Worm (Caenorhabditis elegans) whole organism, L4/young adult: Measurements from ENCODE around the gene pigb-1.

ENCODE experiments used
- W03F9.2 ChIP-seq: fragments of 150-350 bp; optimal IDR thresholded peaks from 2 replicates; lab custom pipeline; 2014; ENCODE audit warnings: missing biosample characterization, missing genetic modification characterization
- dao-5 ChIP-seq: sonication (generic microtip); optimal IDR thresholded peaks from 2 replicates; lab custom pipeline; 2016; ENCODE audit warnings: missing genotype, missing genetic modification characterization, moderate library complexity, missing compliant biosample characterization
- him-1 ChIP-seq: sonication (generic microtip); optimal IDR thresholded peaks from 2 replicates; lab custom pipeline; 2016; ENCODE audit warnings: missing genotype, missing genetic modification reagents, missing genetic modification characterization, missing compliant biosample characterization

Gene pigb-1

DNA sequence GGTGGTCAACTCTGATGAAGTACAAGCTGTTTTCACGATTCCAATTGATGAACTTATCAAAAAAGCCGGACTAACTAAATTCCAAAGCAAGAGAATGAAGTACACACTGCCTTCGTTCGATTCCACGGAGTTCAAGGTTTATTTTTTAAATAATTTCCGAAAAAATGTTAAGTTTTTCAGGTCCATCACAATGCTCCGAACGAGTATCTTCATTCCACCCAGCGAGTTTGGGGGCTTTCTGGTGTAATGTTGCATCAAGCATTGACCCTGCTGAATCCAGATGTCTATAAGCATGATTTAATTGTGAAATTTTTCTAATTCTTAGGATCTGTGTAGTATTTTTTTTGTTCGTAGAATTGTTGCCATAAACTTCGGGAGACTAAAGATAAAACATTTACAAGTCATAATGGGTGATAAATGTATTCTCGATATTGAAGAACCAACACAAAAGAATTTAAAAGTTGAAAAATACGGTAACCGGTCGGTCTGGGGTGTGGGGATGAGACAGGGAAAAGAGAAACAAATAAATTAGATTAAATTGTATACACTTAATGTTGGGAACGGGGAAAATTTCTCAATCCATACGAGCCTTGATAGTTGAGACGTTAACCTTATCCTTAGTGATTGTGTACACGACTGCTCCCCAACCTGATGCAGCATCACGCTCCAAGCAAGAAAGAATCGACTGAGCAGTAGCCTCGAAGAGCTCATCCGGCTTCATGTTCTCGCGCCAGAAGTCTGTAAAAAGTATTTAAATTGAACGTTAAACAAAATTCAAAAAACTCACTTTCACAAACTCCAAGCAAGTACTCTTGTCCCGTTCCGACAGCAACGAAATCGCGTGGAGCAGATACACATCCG, 38.5 kb downstream of the pigb-1 start:
- no peak for TF ChIP-seq him-1
- no peak for TF ChIP-seq W03F9.2
- no peak for TF ChIP-seq dao-5 (tag; lab: Kevin White, UChicago)

DNA sequence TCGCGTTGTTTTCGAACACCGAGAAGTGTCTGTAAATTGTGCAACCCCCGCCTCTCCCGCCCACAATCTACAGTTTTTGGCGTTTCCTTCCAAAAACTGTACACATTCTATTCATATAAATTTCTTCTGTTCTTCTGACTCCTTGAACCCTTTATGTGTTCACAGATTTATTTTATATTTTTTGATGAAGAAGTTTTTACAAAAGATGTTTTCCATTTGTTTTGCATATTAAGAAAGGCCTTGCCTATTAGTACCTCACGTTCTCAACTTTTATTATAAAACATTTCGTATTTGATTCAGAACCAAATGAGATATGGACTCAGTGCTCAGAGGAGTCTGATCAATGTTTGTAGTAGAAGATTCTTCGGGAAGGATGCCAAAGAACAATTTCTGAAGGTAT, 39.6 kb downstream of the pigb-1 start, which contains the start of gene ndx-3:
Gene ndx-3, plus strand, starts transcription at position 301 of the 400 bp plus-strand sequence.
- TF ChIP-seq dao-5 (tag; lab: Kevin White, UChicago) (no peak), W03F9.2 (no peak), him-1 (no peak)

DNA sequence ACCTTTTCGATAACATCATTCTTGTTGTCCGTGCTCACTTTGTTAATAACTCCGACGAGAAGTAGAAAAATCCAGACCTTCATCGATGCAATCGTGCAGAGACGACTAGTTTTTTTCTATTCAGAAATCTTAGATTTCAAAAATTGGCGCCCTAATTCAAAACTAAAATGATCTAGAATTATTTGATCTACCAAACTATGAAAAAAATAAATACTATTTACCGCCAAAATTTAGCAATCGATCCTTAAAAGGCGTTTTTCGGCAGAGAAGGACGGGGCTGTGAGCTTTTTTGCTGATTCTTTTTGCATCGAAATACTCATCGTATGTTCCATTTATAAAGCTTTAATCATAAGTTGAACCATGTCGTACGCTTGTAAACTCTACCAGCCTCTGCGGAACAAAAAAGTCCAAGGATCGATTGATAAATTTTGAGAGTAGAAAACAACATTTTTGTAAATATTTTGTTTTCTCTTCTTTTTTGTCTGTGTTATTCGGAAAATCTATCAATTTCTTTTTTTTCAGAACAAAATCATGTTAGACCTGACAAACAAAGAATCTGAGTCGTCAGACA, 43.4 kb downstream of the pigb-1 start, which contains the start of the genes try-1 and zyg-12:
Gene try-1, minus strand, starts transcription at position 148 of the 571 bp plus-strand sequence.
Gene zyg-12, plus strand, starts transcription at position 521 of the 571 bp plus-strand sequence.
- TF ChIP-seq dao-5 (tag; lab: Kevin White, UChicago), result no peak
- no peak for TF ChIP-seq him-1

DNA sequence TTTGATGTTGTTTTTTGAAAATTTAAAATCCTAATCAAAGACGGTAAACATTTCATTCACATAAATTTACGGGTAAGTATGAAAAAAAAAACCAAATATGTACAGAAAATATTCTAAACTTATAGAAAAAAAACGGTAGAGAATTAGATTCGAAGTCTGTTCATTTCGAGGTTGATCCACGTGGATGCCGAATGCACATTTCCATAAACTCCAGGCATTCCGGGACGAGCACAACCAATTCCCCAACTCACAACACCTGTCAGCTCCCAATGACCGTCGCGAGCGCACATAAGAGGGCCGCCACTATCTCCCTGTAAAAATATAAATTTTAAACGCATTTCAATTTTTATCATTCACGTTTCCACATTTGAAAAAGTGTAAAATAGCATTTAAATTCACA, 44.8 kb downstream of the pigb-1 start:
- TF ChIP-seq him-1 (no peak), W03F9.2 (no peak)

DNA sequence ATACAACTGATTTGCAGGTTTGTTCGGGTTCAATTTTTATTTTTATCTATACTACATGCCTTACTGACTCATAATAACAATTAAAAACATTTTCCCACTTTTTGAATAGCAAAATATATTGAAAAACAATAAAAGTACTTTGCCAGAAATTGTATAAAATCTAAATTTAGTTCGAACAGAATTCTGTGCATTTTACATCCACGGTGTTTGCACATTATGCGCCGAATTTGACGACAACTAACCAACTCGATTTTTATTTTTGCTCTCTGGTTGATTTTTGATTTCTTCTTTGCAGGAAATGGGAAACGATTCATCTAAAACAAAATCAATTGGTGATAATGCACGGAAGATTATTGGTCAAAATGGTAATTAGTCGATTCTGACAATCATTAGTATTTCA, 46.1 kb downstream of the pigb-1 start:
- TF ChIP-seq him-1 (no peak), dao-5 (tag; lab: Kevin White, UChicago) (no peak), W03F9.2 (no peak)

DNA sequence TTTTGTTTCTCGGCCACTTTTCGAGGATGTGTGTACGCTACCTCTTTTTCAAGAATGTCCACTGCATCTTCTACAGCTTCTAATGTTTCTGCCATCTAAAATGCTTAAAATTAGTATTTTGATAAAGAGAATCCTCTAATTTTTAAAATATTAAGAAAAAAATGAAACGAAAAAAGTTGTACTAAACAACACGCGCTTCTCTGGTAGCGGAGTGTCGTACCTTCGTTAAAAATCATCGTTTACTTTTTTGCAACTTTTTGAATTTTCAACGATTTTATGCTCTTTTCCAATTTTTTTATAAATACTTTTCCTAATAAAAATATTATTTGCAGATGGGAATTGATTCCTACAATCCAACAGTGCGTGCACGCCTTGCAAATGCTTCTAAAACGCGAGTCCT, 47.2 kb downstream of the pigb-1 start, which contains the start of the genes gldi-11 and ZK546.2:
Gene gldi-11, minus strand, starts transcription at position 95 of the 400 bp plus-strand sequence.
Gene ZK546.2, plus strand, starts transcription at position 333 of the 400 bp plus-strand sequence.
- TF ChIP-seq W03F9.2, result no peak
- TF ChIP-seq dao-5 (tag; lab: Kevin White, UChicago), result no peak
- TF ChIP-seq him-1, result no peak

DNA sequence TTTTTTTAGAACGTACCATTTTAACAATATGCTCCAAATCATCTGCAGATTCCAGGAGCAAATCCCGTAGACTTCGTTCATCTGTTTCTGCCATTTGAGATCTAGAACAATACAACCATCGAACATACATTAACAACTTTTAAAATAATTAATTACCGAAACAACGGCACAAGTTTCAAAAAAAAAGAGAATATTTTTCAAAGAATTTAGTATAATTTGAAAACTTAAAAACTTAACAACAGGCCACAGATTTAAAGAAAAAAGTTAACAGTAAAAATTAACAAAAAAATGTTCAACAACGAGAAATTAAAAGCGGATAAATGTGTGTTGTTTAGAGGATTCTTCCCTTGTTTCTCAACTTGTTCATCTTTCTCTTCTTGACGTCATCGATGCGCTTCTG, 49.0 kb downstream of the pigb-1 start, which contains the start of gene mdt-4:
Gene mdt-4, minus strand, starts transcription at position 101 of the 400 bp plus-strand sequence.
- TF ChIP-seq him-1 (no peak), dao-5 (tag; lab: Kevin White, UChicago) (no peak), W03F9.2 (no peak)

DNA sequence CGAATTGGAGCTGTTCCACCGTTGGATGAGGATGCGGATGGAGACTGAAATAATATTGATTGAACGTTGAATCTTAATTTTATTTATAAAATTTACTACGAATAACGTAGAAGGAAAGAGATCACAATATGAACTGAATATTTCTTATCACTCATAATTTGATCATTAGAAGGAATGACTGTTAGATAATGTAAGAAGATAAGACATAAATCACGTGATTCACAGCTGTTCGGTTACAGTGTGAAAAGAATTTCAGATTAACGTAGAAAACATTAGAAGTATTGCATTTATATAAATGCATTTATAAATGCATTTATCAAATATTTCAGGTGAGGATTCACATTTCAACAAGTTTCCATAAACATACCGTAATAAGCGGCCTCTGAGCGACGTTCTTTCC, 50.0 kb downstream of the pigb-1 start:
- TF ChIP-seq him-1, result no peak
- no peak for TF ChIP-seq W03F9.2
- TF ChIP-seq dao-5 (tag; lab: Kevin White, UChicago), result no peak

DNA sequence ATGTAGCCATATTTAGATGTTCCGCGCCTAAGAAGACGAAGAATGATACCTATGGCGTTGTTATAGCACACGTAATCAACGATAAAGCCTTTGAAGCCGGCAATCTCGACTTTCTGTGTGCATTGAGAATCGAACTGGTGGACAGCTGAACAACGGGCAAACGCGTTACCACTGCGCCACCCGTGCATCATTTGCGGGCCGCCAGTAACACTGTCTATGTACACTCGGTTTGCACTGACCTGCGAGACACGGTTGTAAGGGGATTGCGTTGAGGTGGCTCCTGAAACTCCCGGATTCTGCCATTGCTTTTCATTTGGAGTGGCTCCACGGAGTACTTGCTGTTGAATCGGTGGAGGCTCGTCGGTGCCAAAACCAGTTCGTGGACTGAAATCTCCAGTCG, 50.5 kb downstream of the pigb-1 start:
- peak; percentile 44 for TF ChIP-seq dao-5 (tag; lab: Kevin White, UChicago)
- TF ChIP-seq W03F9.2, result no peak
